Worm (Caenorhabditis elegans): ENCODE measurements around the gene ZK688.4.

ZK688.4 gene

ce11 chrIII:7903427-7903826, 8.6 kb downstream of the ZK688.4 start:
- TF ChIP-seq unc-62 (GFP tag; optimal IDR thresholded peaks at IDR 0.05 in 1 of 2) (peak in 1 of 2 experiments; percentile 91), unc-62 (tag; optimal IDR thresholded peaks at IDR 0.05) (no peak), arid-1 (GFP tag; conservative IDR thresholded peaks at IDR 0.05) (no peak), aha-1 (tag) (peak; percentile 43), Y48G9A.11 (GFP tag; IDR thresholded peaks at IDR 0.05) (no peak)

ce11 chrIII:7907515-7907914, 12.7 kb downstream of the ZK688.4 start, which contains the start of gene pcp-5:
TSS of gene pcp-5 (minus strand) at chrIII:7907615.
- TF ChIP-seq daf-16 (GFP tag; optimal IDR thresholded peaks at IDR 0.05) (peak in 1 of 2 experiments; percentile 19), daf-16 (tag; optimal IDR thresholded peaks at IDR 0.05) (no peak), T26A8.4 (GFP tag; IDR thresholded peaks at IDR 0.05) (no peak)

- no peak for TF ChIP-seq madf-9 (GFP tag; conservative IDR thresholded peaks at IDR 0.05)
- no peak for TF ChIP-seq attf-4 (tag; optimal IDR thresholded peaks at IDR 0.05)
- TF ChIP-seq zag-1 (tag; optimal IDR thresholded peaks at IDR 0.05), result no peak
- TF ChIP-seq nhr-48 (tag; optimal IDR thresholded peaks at IDR 0.05), result no peak
- no peak for TF ChIP-seq lin-29 (GFP tag; IDR thresholded peaks at IDR 0.05)
- no peak for TF ChIP-seq ztf-11 (tag; optimal IDR thresholded peaks at IDR 0.05)
Measured at ce11 chrIII:7909263-7909662, 14.4 kb downstream of the ZK688.4 start, which contains the start of gene ZK688.1. TSS of gene ZK688.1 (plus strand) at chrIII:7909563.

ce11 chrIII:7911621-7912020, 16.8 kb downstream of the ZK688.4 start, which contains the start of gene ZK688.7:
TSS of gene ZK688.7 (minus strand) at chrIII:7911634.
- no peak for TF ChIP-seq ama-1 (optimal IDR thresholded peaks at IDR 0.05)
- peak; percentile 60 for TF ChIP-seq dve-1 (tag; optimal IDR thresholded peaks at IDR 0.05; ENCODE audit: insufficient read depth)
- no peak for TF ChIP-seq dpl-1 (GFP tag; optimal IDR thresholded peaks at IDR 0.05)
- TF ChIP-seq hlh-11 (tag; optimal IDR thresholded peaks at IDR 0.05), result peak; percentile 56
- TF ChIP-seq madf-5 (GFP tag; IDR thresholded peaks at IDR 0.05), result no peak
- no peak for TF ChIP-seq vab-7 (GFP tag; IDR thresholded peaks at IDR 0.05)
- no peak for TF ChIP-seq gei-8 (GFP tag; optimal IDR thresholded peaks at IDR 0.05)
- no peak for TF ChIP-seq Y48G9A.11 (GFP tag; IDR thresholded peaks at IDR 0.05)
- no peak for TF ChIP-seq pqm-1 (tag; optimal IDR thresholded peaks at IDR 0.05)
- TF ChIP-seq nhr-76 (tag; optimal IDR thresholded peaks at IDR 0.05), result no peak
- TF ChIP-seq nhr-28 (tag; optimal IDR thresholded peaks at IDR 0.05), result peak; percentile 60
- peak in 1 of 2 experiments; percentile 47 for TF ChIP-seq mdl-1 (tag; optimal IDR thresholded peaks at IDR 0.05)
- no peak for TF ChIP-seq daf-16 (GFP tag; optimal IDR thresholded peaks at IDR 0.05)
- peak; percentile 84 for TF ChIP-seq daf-16 (tag; optimal IDR thresholded peaks at IDR 0.05)
- peak in 1 of 2 experiments; percentile 29 for TF ChIP-seq lsy-2 (tag; optimal IDR thresholded peaks at IDR 0.05)
- no peak for TF ChIP-seq pha-4 (GFP tag; IDR thresholded peaks at IDR 0.05)
- no peak for TF ChIP-seq pha-4 (tag; optimal IDR thresholded peaks at IDR 0.05)
- no peak for TF ChIP-seq aly-2 (tag; optimal IDR thresholded peaks at IDR 0.05)
- no peak for TF ChIP-seq egl-27 (tag; optimal IDR thresholded peaks at IDR 0.05)
- TF ChIP-seq nhr-10 (tag; optimal IDR thresholded peaks at IDR 0.05), result no peak
- TF ChIP-seq ZK546.5 (tag; optimal IDR thresholded peaks at IDR 0.05), result no peak
- peak; percentile 31 for TF ChIP-seq mxl-3 (GFP tag; optimal IDR thresholded peaks at IDR 0.05)
- peak; percentile 2 for TF ChIP-seq T20F7.1 (GFP tag; optimal IDR thresholded peaks at IDR 0.05)
- TF ChIP-seq dmd-8 (GFP tag; IDR thresholded peaks at IDR 0.05), result no peak
- peak; percentile 86 for TF ChIP-seq hlh-30 (tag; optimal IDR thresholded peaks at IDR 0.05; ENCODE audit: insufficient read depth)
- no peak for TF ChIP-seq zip-2 (tag; optimal IDR thresholded peaks at IDR 0.05)
- TF ChIP-seq unc-62 (GFP tag; optimal IDR thresholded peaks at IDR 0.05 in 1 of 2), result peak in 1 of 2 experiments; percentile 87
- no peak for TF ChIP-seq unc-62 (tag; optimal IDR thresholded peaks at IDR 0.05)
- TF ChIP-seq ctbp-1 (GFP tag; IDR thresholded peaks at IDR 0.05), result no peak
- TF ChIP-seq ceh-32 (tag; optimal IDR thresholded peaks at IDR 0.05; ENCODE audit: poor library complexity), result no peak
- TF ChIP-seq mxl-2 (GFP tag; conservative IDR thresholded peaks at IDR 0.05), result no peak
- no peak for TF ChIP-seq nhr-11 (tag; optimal IDR thresholded peaks at IDR 0.05)
- TF ChIP-seq nhr-77 (tag; optimal IDR thresholded peaks at IDR 0.05), result no peak
- no peak for TF ChIP-seq lin-39 (tag; optimal IDR thresholded peaks at IDR 0.05)
- no peak for TF ChIP-seq php-3 (GFP tag; IDR thresholded peaks at IDR 0.05)
- TF ChIP-seq lin-1 (GFP tag; IDR thresholded peaks at IDR 0.05), result no peak
